Worm (Caenorhabditis elegans): ENCODE results near the gene B0310.6.

Gene B0310.6

ce11 chrX:535728-536127 lies 4.9 kb upstream of the B0310.6 start, which contains the start of gene F28C10.3 (continued):
- TF ChIP-seq nhr-10 (tag; optimal IDR thresholded peaks at IDR 0.05), result peak; percentile 37
- TF ChIP-seq F37D6.2 (tag; optimal IDR thresholded peaks at IDR 0.05), result peak; percentile 45
- no peak for TF ChIP-seq lin-39 (tag; optimal IDR thresholded peaks at IDR 0.05)
- TF ChIP-seq duxl-1 (tag; optimal IDR thresholded peaks at IDR 0.05; ENCODE audit: poor library complexity), result peak; percentile 53
- peak; percentile 71 for TF ChIP-seq T26A8.4 (GFP tag; IDR thresholded peaks at IDR 0.05)
- TF ChIP-seq pha-4 (GFP tag; IDR thresholded peaks at IDR 0.05), result no peak
- TF ChIP-seq pha-4 (tag; optimal IDR thresholded peaks at IDR 0.05), result peak; percentile 14

- TF ChIP-seq hlh-30 (tag; optimal IDR thresholded peaks at IDR 0.05; ENCODE audit: insufficient read depth), result peak; percentile 26
- TF ChIP-seq nhr-11 (tag; optimal IDR thresholded peaks at IDR 0.05), result no peak
- peak; percentile 49; the same call in 1 of the 2 replicates for TF ChIP-seq dmd-6 (GFP tag; IDR thresholded peaks at IDR 0.05)
- TF ChIP-seq ztf-7 (tag; optimal IDR thresholded peaks at IDR 0.05), result no peak
- TF ChIP-seq madf-9 (GFP tag; conservative IDR thresholded peaks at IDR 0.05), result no peak
- peak; percentile 52 for TF ChIP-seq hlh-11 (tag; optimal IDR thresholded peaks at IDR 0.05)
- 0 out of 2 replicates have a peak, but pooled peaks have one; percentile 20 for TF ChIP-seq hmg-1.1 (GFP tag; IDR thresholded peaks at IDR 0.05)
- peak; percentile 95 for TF ChIP-seq nhr-28 (tag; optimal IDR thresholded peaks at IDR 0.05)
- no peak for TF ChIP-seq pha-4 (GFP tag; IDR thresholded peaks at IDR 0.05)
- no peak for TF ChIP-seq pha-4 (tag; optimal IDR thresholded peaks at IDR 0.05)
- no peak for TF ChIP-seq mxl-2 (GFP tag; conservative IDR thresholded peaks at IDR 0.05)
- no peak for TF ChIP-seq hif-1 (tag; optimal IDR thresholded peaks at IDR 0.05)
- no peak for TF ChIP-seq ceh-44 (GFP tag; IDR thresholded peaks at IDR 0.05)
- TF ChIP-seq ceh-28 (tag; optimal IDR thresholded peaks at IDR 0.05), result no peak
- no peak for TF ChIP-seq ztf-11 (tag; optimal IDR thresholded peaks at IDR 0.05)
- no peak for TF ChIP-seq daf-19 (GFP tag; conservative IDR thresholded peaks at IDR 0.05)
- no peak for TF ChIP-seq daf-12 (tag; optimal IDR thresholded peaks at IDR 0.05)
- TF ChIP-seq sdz-12 (GFP tag; optimal IDR thresholded peaks at IDR 0.05), result no peak
- TF ChIP-seq R02D3.7 (tag; optimal IDR thresholded peaks at IDR 0.05), result no peak
- no peak for TF ChIP-seq F44E2.7 (GFP tag; IDR thresholded peaks at IDR 0.05)
- peak; percentile 95 for TF ChIP-seq pqm-1 (tag; optimal IDR thresholded peaks at IDR 0.05)
- no peak for TF ChIP-seq daf-16 (GFP tag; optimal IDR thresholded peaks at IDR 0.05)
- TF ChIP-seq daf-16 (tag; optimal IDR thresholded peaks at IDR 0.05), result peak; percentile 83
Measured at ce11 chrX:530011-530410, 798 bp downstream of the B0310.6 start, which contains the start of gene ugt-46. ugt-46 (minus strand) TSS chrX:530289.

DNA sequence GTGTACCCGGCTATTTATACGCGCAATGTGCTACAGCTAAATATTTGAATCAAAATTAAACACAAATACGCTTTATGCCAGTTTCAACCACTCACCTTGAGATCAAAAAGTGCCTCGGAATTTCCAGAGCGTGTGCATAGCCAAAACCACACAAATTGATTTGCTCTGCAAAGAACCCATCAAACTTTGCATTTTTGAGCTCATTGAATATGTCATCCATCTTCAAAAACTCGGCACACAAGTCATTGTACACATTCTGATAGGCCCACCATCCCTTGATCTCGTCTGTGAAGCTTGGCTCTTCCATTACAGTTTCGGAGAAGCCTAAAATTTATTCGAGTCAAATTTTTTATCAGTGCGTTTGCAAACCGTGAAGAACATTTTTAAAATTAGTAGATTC lies 1.4 kb downstream of the B0310.6 start:
- no peak for TF ChIP-seq set-16 (GFP tag; IDR thresholded peaks at IDR 0.05)
- TF ChIP-seq unc-62 (GFP tag; optimal IDR thresholded peaks at IDR 0.05 in 1 of 2), result peak in 1 of 2 experiments; percentile 96
- TF ChIP-seq unc-62 (tag; optimal IDR thresholded peaks at IDR 0.05), result no peak

DNA sequence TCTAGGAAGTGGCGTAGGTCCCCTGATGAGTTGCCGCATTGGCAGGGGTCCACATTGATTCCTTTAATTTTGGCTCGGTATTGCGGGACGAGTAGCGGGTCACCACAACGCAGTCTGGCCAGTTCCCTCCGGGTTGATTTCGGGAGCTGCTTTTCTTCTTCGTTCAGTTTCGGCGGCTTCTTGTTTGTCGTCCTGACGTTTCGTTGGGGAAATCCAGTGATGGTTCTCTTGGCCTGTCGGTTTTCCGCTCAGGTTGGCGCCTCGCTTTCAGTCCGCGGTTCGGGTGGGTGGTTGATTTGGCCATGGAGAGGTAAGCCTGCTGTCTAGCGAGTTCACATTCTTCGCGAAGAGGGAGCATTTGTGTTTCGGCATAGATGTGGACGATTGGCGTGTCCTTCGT lies 2.0 kb downstream of the B0310.6 start:
- no peak for TF ChIP-seq D1046.2 (GFP tag; IDR thresholded peaks at IDR 0.05)
- no peak for TF ChIP-seq hmg-1.1 (GFP tag; IDR thresholded peaks at IDR 0.05)
- TF ChIP-seq nhr-6 (tag; optimal IDR thresholded peaks at IDR 0.05), result no peak
- TF ChIP-seq set-16 (GFP tag; IDR thresholded peaks at IDR 0.05), result peak; percentile 62; the same call in 1 of the 2 replicates

DNA sequence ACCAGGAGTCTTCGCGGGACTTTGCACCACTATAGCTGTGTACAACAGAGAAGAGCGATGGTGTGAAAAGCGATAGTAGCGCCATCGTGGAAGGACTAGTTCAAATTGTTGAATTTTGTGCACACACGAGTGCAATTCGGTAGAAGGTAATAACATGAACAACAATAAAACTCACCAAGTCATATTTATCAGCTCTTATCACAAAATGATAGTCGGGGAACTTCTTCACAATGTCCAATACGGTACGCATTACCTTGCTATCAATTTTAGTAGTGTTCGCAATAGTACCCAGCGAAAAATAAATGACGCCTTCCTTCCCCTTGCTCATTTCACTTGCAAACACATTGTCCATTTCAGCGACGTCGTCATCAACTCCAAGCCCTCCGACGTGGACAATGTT lies 3.1 kb downstream of the B0310.6 start:
- no peak for TF ChIP-seq dve-1 (tag; optimal IDR thresholded peaks at IDR 0.05; ENCODE audit: insufficient read depth)
- no peak for TF ChIP-seq dpl-1 (GFP tag; optimal IDR thresholded peaks at IDR 0.05)
- TF ChIP-seq ZK546.5 (tag; optimal IDR thresholded peaks at IDR 0.05), result no peak
- no peak for TF ChIP-seq daf-16 (GFP tag; optimal IDR thresholded peaks at IDR 0.05)
- peak; percentile 30 for TF ChIP-seq daf-16 (tag; optimal IDR thresholded peaks at IDR 0.05)
- no peak for TF ChIP-seq unc-39 (tag; optimal IDR thresholded peaks at IDR 0.05)
- TF ChIP-seq pqm-1 (tag; optimal IDR thresholded peaks at IDR 0.05), result peak; percentile 51
- peak; percentile 49 for TF ChIP-seq nhr-28 (tag; optimal IDR thresholded peaks at IDR 0.05)
- peak; percentile 70 for TF ChIP-seq php-3 (GFP tag; IDR thresholded peaks at IDR 0.05)
- peak; percentile 63 for TF ChIP-seq aha-1 (tag)
- TF ChIP-seq F49E8.2 (tag; optimal IDR thresholded peaks at IDR 0.05; ENCODE audit: borderline replicate concordance), result no peak
- TF ChIP-seq zip-2 (tag; optimal IDR thresholded peaks at IDR 0.05), result no peak
